Worm (Caenorhabditis elegans) whole organism, L1 larva: ENCODE measurements around the gene mog-4.

Experiments used
- C16A3.4 ChIP-seq: fragments of 150-350 bp; optimal IDR thresholded peaks from 2 replicates; lab custom pipeline; 2014; ENCODE audit warnings: missing biosample characterization, missing genetic modification characterization
- lsy-2 ChIP-seq, 2 experiments: fragments of 150-350 bp; optimal IDR thresholded peaks; 2 replicates each; lab custom pipeline; 2014; ENCODE audit warnings: missing biosample characterization in 2 of 2, missing genetic modification characterization in 2 of 2
- nhr-90 ChIP-seq: sonication (generic microtip); optimal IDR thresholded peaks from 2 replicates; lab custom pipeline; 2016; ENCODE audit warnings: mild to moderate bottlenecking, missing genetic modification characterization, missing compliant biosample characterization; ENCODE audit not compliant: poor library complexity
- pqm-1 ChIP-seq: sonication (generic microtip); optimal IDR thresholded peaks from 3 replicates; lab custom pipeline; 2017; ENCODE audit warnings: missing biosample characterization, missing genetic modification characterization
- sptf-1 ChIP-seq: fragments of 150-350 bp; optimal IDR thresholded peaks from 2 replicates; lab custom pipeline; 2014; ENCODE audit warnings: missing biosample characterization, missing genetic modification characterization
- unc-86 ChIP-seq: sonication (generic microtip); optimal IDR thresholded peaks from 2 replicates; lab custom pipeline; 2016; ENCODE audit warnings: missing genetic modification characterization, missing compliant biosample characterization

ce11 chrII:14597788-14598187, 36.4 kb upstream of the mog-4 start:
- TF ChIP-seq C16A3.4 (no peak), unc-86 (tag; lab: Kevin White, UChicago) (no peak), sptf-1 (tag; lab: Kevin White, UChicago) (no peak), nhr-90 (no peak), lsy-2 (tag; optimal IDR thresholded peaks at IDR 0.05; lab: Kevin White, UChicago) (no peak), pqm-1 (tag; lab: Kevin White, UChicago) (no peak)
